Worm (Caenorhabditis elegans): ENCODE data around the gene him-17.

Gene him-17

DNA sequence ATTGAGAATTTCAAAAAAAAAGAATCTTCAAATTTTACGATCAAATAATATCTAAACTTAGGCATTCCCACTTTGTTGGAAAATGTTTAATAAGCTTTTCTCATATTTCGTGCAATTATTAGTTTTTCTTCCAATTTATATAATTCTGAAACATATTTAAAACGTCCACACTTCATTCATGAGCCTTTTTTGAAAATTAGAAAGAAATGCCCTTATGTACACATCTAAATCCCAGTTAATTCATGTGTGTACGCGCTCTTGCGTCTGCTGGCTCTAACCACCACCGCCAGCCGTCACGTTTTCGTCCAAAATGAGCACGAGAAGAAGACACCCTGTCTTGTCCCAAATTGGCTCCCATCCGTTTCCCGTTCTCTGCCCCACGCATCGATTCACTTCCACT lies 9.9 kb upstream of the him-17 start:
- peak; percentile 60 for TF ChIP-seq lin-14 (GFP tag; optimal IDR thresholded peaks at IDR 0.05)
- no peak for TF ChIP-seq jun-1 (tag; optimal IDR thresholded peaks at IDR 0.05)

DNA sequence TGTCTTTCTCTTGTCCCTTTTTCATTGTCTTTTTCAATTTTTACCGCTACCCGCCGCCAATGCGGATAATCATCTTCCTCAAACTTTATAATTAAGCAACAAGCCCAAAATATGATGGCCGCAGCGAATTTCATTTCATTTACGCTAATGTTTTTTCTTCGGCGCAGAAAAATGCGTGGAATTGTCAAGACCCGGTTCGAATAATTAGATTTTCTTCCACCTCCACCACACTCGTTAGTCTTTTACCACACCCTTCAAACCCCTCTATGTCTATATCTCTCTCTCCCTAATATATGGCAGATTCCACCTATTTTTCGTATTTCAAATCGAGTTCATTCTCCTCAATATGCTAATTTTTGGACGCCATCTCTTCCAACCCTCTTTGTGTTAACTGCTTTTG lies 6.0 kb upstream of the him-17 start:
- TF ChIP-seq blmp-1 (tag; optimal IDR thresholded peaks at IDR 0.05) (peak; percentile 21), hpl-2 (GFP tag; optimal IDR thresholded peaks at IDR 0.05) (no peak), unc-86 (tag; optimal IDR thresholded peaks at IDR 0.05) (no peak), unc-62 (GFP tag; optimal IDR thresholded peaks at IDR 0.05) (no peak), ces-1 (GFP tag; optimal IDR thresholded peaks at IDR 0.05) (no peak), nhr-76 (tag; optimal IDR thresholded peaks at IDR 0.05) (no peak), alr-1 (tag; optimal IDR thresholded peaks at IDR 0.05; ENCODE audit: borderline replicate concordance) (no peak), nhr-77 (tag; optimal IDR thresholded peaks at IDR 0.05) (no peak), zag-1 (tag; optimal IDR thresholded peaks at IDR 0.05) (no peak), nhr-11 (tag; optimal IDR thresholded peaks at IDR 0.05) (no peak), lin-14 (GFP tag; optimal IDR thresholded peaks at IDR 0.05) (peak; percentile 40), nhr-12 (tag; optimal IDR thresholded peaks at IDR 0.05) (no peak)

DNA sequence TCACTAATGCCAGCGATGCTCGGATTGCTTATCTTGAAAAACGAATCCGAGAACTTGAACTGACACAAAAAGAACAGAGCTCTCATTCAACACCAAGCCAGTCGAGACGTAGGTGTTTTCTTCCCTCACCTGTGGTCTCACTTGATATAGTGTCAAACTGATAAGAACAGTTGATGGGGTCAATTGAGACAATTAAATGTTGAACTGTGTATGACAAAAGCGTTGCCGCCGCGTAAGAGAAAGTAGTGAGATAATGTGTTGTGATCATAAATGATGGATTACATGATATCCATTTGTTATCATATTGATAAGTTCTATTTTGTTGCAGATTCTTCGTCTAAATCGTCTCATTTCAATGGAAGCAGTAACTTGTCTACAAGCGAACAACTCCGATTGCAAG lies 2.8 kb upstream of the him-17 start:
- TF ChIP-seq irx-1 (tag; optimal IDR thresholded peaks at IDR 0.05) (no peak), unc-30 (tag; optimal IDR thresholded peaks at IDR 0.05) (no peak), sox-4 (tag; optimal IDR thresholded peaks at IDR 0.05) (no peak), zag-1 (tag; optimal IDR thresholded peaks at IDR 0.05) (no peak), grh-1 (GFP tag; IDR thresholded peaks at IDR 0.05) (0 out of 2 replicates have a peak, but pooled peaks have one; percentile 17), C04F5.9 (tag; optimal IDR thresholded peaks at IDR 0.05) (no peak), tbx-2 (tag; optimal IDR thresholded peaks at IDR 0.05) (no peak), ceh-90 (tag; optimal IDR thresholded peaks at IDR 0.05) (no peak), fkh-8 (tag; optimal IDR thresholded peaks at IDR 0.05) (no peak), ztf-4 (tag; optimal IDR thresholded peaks at IDR 0.05) (no peak), nhr-20 (tag; optimal IDR thresholded peaks at IDR 0.05) (no peak), blmp-1 (tag; optimal IDR thresholded peaks at IDR 0.05) (peak; percentile 93), nhr-84 (tag; optimal IDR thresholded peaks at IDR 0.05) (no peak), sup-37 (GFP tag; optimal IDR thresholded peaks at IDR 0.05) (no peak), elt-3 (tag; optimal IDR thresholded peaks at IDR 0.05) (peak in 5 of 6 experiments; percentile 34 to 86 (median 76)), nhr-237 (tag; optimal IDR thresholded peaks at IDR 0.05) (no peak), pag-3 (tag; optimal IDR thresholded peaks at IDR 0.05; ENCODE audit: borderline replicate concordance, insufficient read depth) (no peak), snu-23 (GFP tag; optimal IDR thresholded peaks at IDR 0.05) (no peak)

DNA sequence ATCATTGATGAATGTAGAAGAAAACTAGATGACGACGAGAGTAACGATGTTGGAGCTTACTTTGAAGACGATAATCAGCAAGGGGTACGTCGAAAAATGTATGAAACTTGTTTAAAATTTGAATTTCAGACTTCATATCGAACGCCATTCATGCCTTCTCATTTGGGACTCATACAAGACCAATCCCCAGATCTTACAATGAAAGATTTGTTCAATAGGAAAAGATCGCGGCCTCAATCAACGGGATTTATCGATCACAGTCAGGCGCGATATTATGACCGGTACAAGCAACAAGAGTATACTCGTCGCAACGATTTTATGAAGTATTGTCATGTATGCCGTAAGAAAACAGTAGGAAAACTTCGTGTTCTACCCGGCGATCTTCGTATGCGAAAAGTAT lies 303 bp downstream of the him-17 start:
- TF ChIP-seq nhr-76 (tag; optimal IDR thresholded peaks at IDR 0.05) (no peak), alr-1 (tag; optimal IDR thresholded peaks at IDR 0.05; ENCODE audit: borderline replicate concordance) (no peak), jun-1 (tag; optimal IDR thresholded peaks at IDR 0.05) (no peak), aly-2 (tag; optimal IDR thresholded peaks at IDR 0.05) (no peak), mab-9 (GFP tag; IDR thresholded peaks at IDR 0.05) (no peak), hlh-4 (tag; optimal IDR thresholded peaks at IDR 0.05) (no peak), rnt-1 (tag; optimal IDR thresholded peaks at IDR 0.05) (no peak), nhr-237 (tag; optimal IDR thresholded peaks at IDR 0.05) (no peak), xbp-1 (tag; optimal IDR thresholded peaks at IDR 0.05) (no peak), hlh-17 (GFP tag; optimal IDR thresholded peaks at IDR 0.05; ENCODE audit: borderline replicate concordance) (no peak), ets-5 (GFP tag; IDR thresholded peaks at IDR 0.05) (no peak), pqm-1 (tag; optimal IDR thresholded peaks at IDR 0.05) (no peak), nhr-11 (tag; optimal IDR thresholded peaks at IDR 0.05) (no peak), irx-1 (tag; optimal IDR thresholded peaks at IDR 0.05) (no peak), lir-3 (tag; optimal IDR thresholded peaks at IDR 0.05; ENCODE audit: poor library complexity) (no peak), ztf-11 (tag; optimal IDR thresholded peaks at IDR 0.05) (no peak), ceh-82 (tag; optimal IDR thresholded peaks at IDR 0.05) (no peak), unc-130 (tag; optimal IDR thresholded peaks at IDR 0.05) (no peak), zag-1 (tag; optimal IDR thresholded peaks at IDR 0.05) (no peak), unc-30 (tag; optimal IDR thresholded peaks at IDR 0.05) (no peak)

Measured in whole organism, L1 larva.